Worm (Caenorhabditis elegans): ENCODE data around the gene srh-89.

The srh-89 gene

DNA sequence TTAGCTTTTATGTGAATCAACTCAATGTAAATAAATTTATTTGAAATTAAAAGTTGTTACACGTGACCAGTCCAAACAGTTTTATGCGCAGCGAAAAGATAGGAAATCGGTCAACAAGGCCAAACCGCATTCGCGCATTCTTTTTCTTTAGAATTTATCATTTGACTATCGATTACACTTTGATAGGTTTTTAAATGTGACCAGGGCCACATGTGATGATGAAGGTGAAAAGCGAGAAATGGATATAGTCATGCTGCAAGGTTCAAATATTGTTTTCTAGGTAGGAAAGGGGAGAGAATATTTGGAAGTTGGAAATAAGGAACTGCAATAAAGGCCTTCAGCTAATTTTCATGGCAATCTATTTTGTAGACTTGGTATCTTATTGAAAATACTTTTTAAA, 27.7 kb downstream of the srh-89 start:
- TF ChIP-seq ama-1 (optimal IDR thresholded peaks at IDR 0.05) (peak; percentile 98), tbx-2 (tag; optimal IDR thresholded peaks at IDR 0.05) (peak; percentile 28), lin-15B (tag; optimal IDR thresholded peaks at IDR 0.05) (no peak), elt-3 (tag; optimal IDR thresholded peaks at IDR 0.05) (peak in 2 of 3 experiments; percentile 14 to 91), nhr-12 (tag; optimal IDR thresholded peaks at IDR 0.05) (no peak), nhr-25 (tag; optimal IDR thresholded peaks at IDR 0.05) (peak; percentile 78), skn-1 (tag; optimal IDR thresholded peaks at IDR 0.05) (no peak), nhr-43 (tag; optimal IDR thresholded peaks at IDR 0.05; ENCODE audit: poor library complexity, severe bottlenecking) (peak; percentile 90), pha-4 (tag; optimal IDR thresholded peaks at IDR 0.05) (peak; percentile 14), nfya-1 (tag; optimal IDR thresholded peaks at IDR 0.05; ENCODE audit: insufficient read depth) (peak; percentile 16), nhr-23 (tag; optimal IDR thresholded peaks at IDR 0.05) (peak; percentile 72), nhr-11 (tag; optimal IDR thresholded peaks at IDR 0.05) (no peak)

DNA sequence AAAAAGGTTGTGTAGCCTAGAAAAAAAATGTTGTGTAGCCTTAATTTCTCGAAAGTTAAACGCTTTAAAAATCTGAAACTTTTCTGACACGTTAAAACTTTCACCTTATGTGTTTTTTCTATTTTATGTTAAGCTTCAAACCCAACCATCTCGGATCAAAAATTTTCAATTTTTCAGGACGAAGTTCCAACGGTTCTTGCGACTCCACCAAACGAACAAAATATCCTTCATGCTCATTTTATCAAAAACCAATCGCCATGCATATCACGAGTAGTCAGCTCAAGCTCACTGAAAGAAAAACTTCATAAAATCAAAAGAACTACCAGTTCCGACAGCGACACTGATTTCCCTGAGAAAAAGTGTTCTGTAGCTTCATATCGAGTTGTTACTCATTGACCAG, 28.1 kb downstream of the srh-89 start:
- TF ChIP-seq ceh-16 (tag; optimal IDR thresholded peaks at IDR 0.05) = no peak
- TF ChIP-seq ztf-4 (tag; optimal IDR thresholded peaks at IDR 0.05) = no peak
- TF ChIP-seq fos-1 (tag; optimal IDR thresholded peaks at IDR 0.05) = no peak
- TF ChIP-seq ceh-28 (tag; optimal IDR thresholded peaks at IDR 0.05) = no peak
- no peak for TF ChIP-seq nhr-237 (tag; optimal IDR thresholded peaks at IDR 0.05)
- no peak for TF ChIP-seq elt-1 (tag; optimal IDR thresholded peaks at IDR 0.05)
- no peak for TF ChIP-seq mdl-1 (tag; optimal IDR thresholded peaks at IDR 0.05)
- TF ChIP-seq pha-4 (tag; optimal IDR thresholded peaks at IDR 0.05) = no peak
- TF ChIP-seq ztf-11 (tag; optimal IDR thresholded peaks at IDR 0.05) = no peak
- no peak for TF ChIP-seq lin-15B (tag; optimal IDR thresholded peaks at IDR 0.05)
- no peak for TF ChIP-seq sea-2 (GFP tag; optimal IDR thresholded peaks at IDR 0.05)
- TF ChIP-seq egl-27 (tag; optimal IDR thresholded peaks at IDR 0.05) = no peak

DNA sequence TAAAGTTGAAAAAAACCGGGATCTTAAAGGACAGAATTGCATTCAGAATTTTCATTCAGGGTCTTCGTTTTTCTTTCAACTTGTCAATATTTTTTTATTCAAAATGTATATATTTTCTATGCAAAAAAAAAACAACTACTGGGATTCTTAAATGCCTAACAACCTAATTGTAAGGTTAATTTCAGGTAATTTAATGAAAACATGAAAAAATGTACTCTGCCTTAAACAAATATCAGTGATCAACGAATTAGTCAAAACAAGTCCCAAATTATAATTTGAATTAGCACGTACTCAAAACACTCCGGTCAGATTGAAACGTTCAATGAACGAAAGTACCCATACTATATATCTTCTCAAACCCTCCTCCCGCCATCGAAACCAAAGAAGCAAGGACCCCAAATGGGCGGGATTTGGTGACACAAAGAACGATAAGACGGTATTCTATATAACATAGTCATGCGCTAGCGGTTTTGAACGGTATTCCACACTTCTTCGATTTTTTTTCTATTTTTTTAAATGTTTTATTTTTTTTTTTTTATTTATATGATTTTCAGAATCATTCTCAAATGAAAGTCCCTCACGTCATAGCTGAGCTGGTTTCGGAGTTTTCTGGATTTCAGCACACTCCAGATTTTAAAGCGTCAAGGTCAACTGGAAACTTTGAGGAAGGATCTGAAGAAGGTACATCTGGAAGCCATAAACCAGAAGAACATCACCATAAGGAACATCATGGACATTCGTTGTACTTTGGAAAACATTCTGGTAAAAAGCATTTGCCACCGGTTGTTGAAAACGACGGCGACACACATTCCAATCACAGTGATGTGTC, 29.0 kb downstream of the srh-89 start, which contains the start of the genes ddo-2 and F25E5.8:
Gene ddo-2, minus strand, starts transcription at position 330 of the 829 bp plus-strand sequence.
Gene F25E5.8, plus strand, starts transcription at position 555 of the 829 bp plus-strand sequence.
- TF ChIP-seq ceh-16 (tag; optimal IDR thresholded peaks at IDR 0.05) (no peak), nhr-43 (tag; optimal IDR thresholded peaks at IDR 0.05; ENCODE audit: poor library complexity, severe bottlenecking) (peak; percentile 46), hmg-11 (tag; optimal IDR thresholded peaks at IDR 0.05) (peak; percentile 11), nhr-23 (tag; optimal IDR thresholded peaks at IDR 0.05) (peak; percentile 70), aly-2 (tag; optimal IDR thresholded peaks at IDR 0.05) (no peak), nhr-12 (tag; optimal IDR thresholded peaks at IDR 0.05) (no peak), mml-1 (tag; optimal IDR thresholded peaks at IDR 0.05) (no peak), R02D3.7 (tag; optimal IDR thresholded peaks at IDR 0.05) (no peak), daf-12 (tag; optimal IDR thresholded peaks at IDR 0.05) (no peak), nhr-25 (tag; optimal IDR thresholded peaks at IDR 0.05) (peak; percentile 14), egl-5 (tag; optimal IDR thresholded peaks at IDR 0.05) (no peak), sea-2 (GFP tag; optimal IDR thresholded peaks at IDR 0.05) (no peak), nhr-76 (tag; optimal IDR thresholded peaks at IDR 0.05) (no peak)

DNA sequence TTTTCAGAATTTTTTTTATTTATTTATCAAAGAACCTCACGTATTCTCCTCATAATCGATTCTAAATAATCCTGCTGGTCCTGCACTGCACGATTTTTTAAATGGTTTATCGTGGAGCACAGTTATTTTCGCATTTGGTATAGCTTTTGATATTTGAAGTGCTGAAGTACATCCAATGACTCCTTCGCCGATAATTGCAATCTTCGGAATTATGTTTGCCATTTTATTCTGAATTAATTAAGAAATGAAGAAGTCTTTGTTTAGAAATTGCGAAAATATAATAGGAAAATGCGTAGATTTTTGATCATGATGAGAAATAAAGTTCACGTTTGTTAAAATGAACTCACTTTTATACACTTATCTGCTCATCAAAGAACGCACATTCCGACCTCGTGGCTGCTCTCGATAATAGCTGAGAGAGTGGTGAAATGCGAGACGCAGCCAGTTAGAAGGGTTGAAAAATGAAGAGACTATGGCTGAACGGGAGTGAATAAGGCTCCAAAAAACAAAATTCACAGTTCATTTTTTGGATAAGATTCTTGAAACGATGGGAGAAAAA, 29.7 kb downstream of the srh-89 start:
- no peak for TF ChIP-seq nhr-76 (tag; optimal IDR thresholded peaks at IDR 0.05)
- no peak for TF ChIP-seq sea-2 (GFP tag; optimal IDR thresholded peaks at IDR 0.05)
- no peak for TF ChIP-seq unc-39 (tag; optimal IDR thresholded peaks at IDR 0.05)
- no peak for TF ChIP-seq mml-1 (tag; optimal IDR thresholded peaks at IDR 0.05)
- TF ChIP-seq mdl-1 (tag; optimal IDR thresholded peaks at IDR 0.05) = peak; percentile 76
- no peak for TF ChIP-seq nhr-28 (tag; optimal IDR thresholded peaks at IDR 0.05)
- peak; percentile 21 for TF ChIP-seq snpc-4 (tag; optimal IDR thresholded peaks at IDR 0.05)
- no peak for TF ChIP-seq egl-27 (tag; optimal IDR thresholded peaks at IDR 0.05)
- peak; percentile 4 for TF ChIP-seq elt-1 (tag; optimal IDR thresholded peaks at IDR 0.05)
- no peak for TF ChIP-seq ztf-11 (tag; optimal IDR thresholded peaks at IDR 0.05)
- no peak for TF ChIP-seq nhr-11 (tag; optimal IDR thresholded peaks at IDR 0.05)
- no peak for TF ChIP-seq R02D3.7 (tag; optimal IDR thresholded peaks at IDR 0.05)
- no peak for TF ChIP-seq jun-1 (tag; optimal IDR thresholded peaks at IDR 0.05)
- TF ChIP-seq eor-1 (tag; optimal IDR thresholded peaks at IDR 0.05) = no peak
- peak; percentile 74 for TF ChIP-seq elt-2 (tag; optimal IDR thresholded peaks at IDR 0.05)
- TF ChIP-seq ama-1 (optimal IDR thresholded peaks at IDR 0.05) = peak; percentile 42
- TF ChIP-seq lin-39 (tag; optimal IDR thresholded peaks at IDR 0.05) = peak; percentile 51
- TF ChIP-seq aly-2 (tag; optimal IDR thresholded peaks at IDR 0.05) = no peak
- TF ChIP-seq unc-62 (GFP tag; optimal IDR thresholded peaks at IDR 0.05) = no peak
- TF ChIP-seq nhr-77 (tag; optimal IDR thresholded peaks at IDR 0.05) = no peak
- TF ChIP-seq ceh-16 (tag; optimal IDR thresholded peaks at IDR 0.05) = no peak
- TF ChIP-seq ceh-9 (tag; optimal IDR thresholded peaks at IDR 0.05) = no peak
- TF ChIP-seq fkh-2 (tag; optimal IDR thresholded peaks at IDR 0.05) = no peak
- TF ChIP-seq ztf-4 (tag; optimal IDR thresholded peaks at IDR 0.05) = no peak
- TF ChIP-seq nhr-237 (tag; optimal IDR thresholded peaks at IDR 0.05) = no peak
- peak; percentile 62 for TF ChIP-seq skn-1 (tag; optimal IDR thresholded peaks at IDR 0.05)
- TF ChIP-seq ceh-82 (tag; optimal IDR thresholded peaks at IDR 0.05) = no peak
- peak; percentile 91 for TF ChIP-seq pqm-1 (tag; optimal IDR thresholded peaks at IDR 0.05)
- TF ChIP-seq fos-1 (tag; optimal IDR thresholded peaks at IDR 0.05) = no peak
- TF ChIP-seq elt-3 (tag; optimal IDR thresholded peaks at IDR 0.05) = no peak
- no peak for TF ChIP-seq ZK546.5 (tag; optimal IDR thresholded peaks at IDR 0.05)

Data from whole organism, L3 larva.